Worm (Caenorhabditis elegans) whole organism, L4/young adult: ENCODE results near the gene C25E10.13.

ENCODE experiments used
- W03F9.2 ChIP-seq: fragments of 150-350 bp; optimal IDR thresholded peaks from 2 replicates; lab custom pipeline; 2014; ENCODE audit warnings: missing biosample characterization, missing genetic modification characterization
- dao-5 ChIP-seq: sonication (generic microtip); optimal IDR thresholded peaks from 2 replicates; lab custom pipeline; 2016; ENCODE audit warnings: missing genotype, missing genetic modification characterization, moderate library complexity, missing compliant biosample characterization
- him-1 ChIP-seq: sonication (generic microtip); optimal IDR thresholded peaks from 2 replicates; lab custom pipeline; 2016; ENCODE audit warnings: missing genotype, missing genetic modification reagents, missing genetic modification characterization, missing compliant biosample characterization

- no peak for TF ChIP-seq him-1
- TF ChIP-seq W03F9.2 (tag; lab: Kevin White, UChicago), result no peak
- no peak for TF ChIP-seq dao-5 (tag; lab: Kevin White, UChicago)
Observed at ce11 chrV:9055644-9056043, 3.9 kb upstream of the C25E10.13 start.
